Worm (Caenorhabditis elegans): Measurements from ENCODE around the gene M03E7.2.

The M03E7.2 gene

DNA sequence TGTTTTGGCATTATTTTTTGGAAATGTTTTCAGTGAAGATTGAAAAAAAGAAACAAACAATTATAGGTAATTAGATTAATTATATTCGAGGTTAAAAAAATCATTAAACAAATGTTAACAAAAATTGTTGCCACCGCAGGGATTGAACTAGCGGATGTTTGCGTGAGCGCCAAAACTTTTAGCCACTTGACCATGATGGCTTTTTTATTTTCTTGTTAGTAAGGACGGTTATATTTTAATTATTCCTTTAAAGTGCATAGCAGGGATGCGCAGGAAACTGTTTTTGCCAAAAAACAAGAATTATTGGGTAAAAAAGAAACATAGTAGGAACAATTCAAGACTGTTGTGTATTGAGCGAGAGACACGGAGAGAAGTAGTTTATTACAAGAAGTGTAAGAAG is 49.9 kb downstream of the M03E7.2 start (continued):
- TF ChIP-seq ztf-11 (tag; optimal IDR thresholded peaks at IDR 0.05) (no peak), zag-1 (tag; optimal IDR thresholded peaks at IDR 0.05) (no peak), unc-130 (GFP tag; optimal IDR thresholded peaks at IDR 0.05) (peak; percentile 43), lin-38 (GFP tag; IDR thresholded peaks at IDR 0.05) (peak; percentile 85), dmd-9 (GFP tag; IDR thresholded peaks at IDR 0.05) (no peak), fos-1 (tag; optimal IDR thresholded peaks at IDR 0.05) (no peak), nhr-102 (tag; optimal IDR thresholded peaks at IDR 0.05) (peak; percentile 56), lim-7 (GFP tag; IDR thresholded peaks at IDR 0.05) (peak; percentile 98), nhr-6 (tag; optimal IDR thresholded peaks at IDR 0.05) (no peak), Y48G9A.11 (GFP tag; IDR thresholded peaks at IDR 0.05) (peak; percentile 87), nhr-10 (tag; optimal IDR thresholded peaks at IDR 0.05) (no peak), spr-1 (tag; optimal IDR thresholded peaks at IDR 0.05) (peak; percentile 73), ceh-62 (tag; optimal IDR thresholded peaks at IDR 0.05) (no peak), dmd-8 (GFP tag; IDR thresholded peaks at IDR 0.05) (peak; percentile 84), mdl-1 (tag; optimal IDR thresholded peaks at IDR 0.05) (no peak), dmd-6 (GFP tag; IDR thresholded peaks at IDR 0.05) (peak; percentile 29), egl-43 (GFP tag; IDR thresholded peaks at IDR 0.05) (peak; percentile 86), arid-1 (GFP tag; conservative IDR thresholded peaks at IDR 0.05) (peak; percentile 95), ceh-28 (tag; optimal IDR thresholded peaks at IDR 0.05) (no peak), nhr-25 (tag; optimal IDR thresholded peaks at IDR 0.05; ENCODE audit: borderline replicate concordance, insufficient read depth) (no peak), snpc-4 (tag; optimal IDR thresholded peaks at IDR 0.05) (no peak), nhr-76 (tag; optimal IDR thresholded peaks at IDR 0.05) (no peak), nhr-11 (tag; optimal IDR thresholded peaks at IDR 0.05) (no peak), F49E8.2 (tag; optimal IDR thresholded peaks at IDR 0.05; ENCODE audit: borderline replicate concordance) (peak; percentile 81), Y105C5A.15 (GFP tag; IDR thresholded peaks at IDR 0.05) (peak; percentile 99), lin-29 (GFP tag; IDR thresholded peaks at IDR 0.05) (peak; percentile 76), lin-13 (GFP tag; optimal IDR thresholded peaks at IDR 0.05) (peak; percentile 29), pqm-1 (tag; optimal IDR thresholded peaks at IDR 0.05) (no peak), egl-27 (tag; optimal IDR thresholded peaks at IDR 0.05) (no peak), mxl-3 (GFP tag; optimal IDR thresholded peaks at IDR 0.05) (no peak), T26A8.4 (GFP tag; IDR thresholded peaks at IDR 0.05) (peak; percentile 90), F44E2.7 (GFP tag; IDR thresholded peaks at IDR 0.05) (peak; percentile 97), nhr-77 (tag; optimal IDR thresholded peaks at IDR 0.05) (no peak), jun-1 (tag; optimal IDR thresholded peaks at IDR 0.05) (no peak), unc-39 (tag; optimal IDR thresholded peaks at IDR 0.05) (no peak), set-16 (GFP tag; IDR thresholded peaks at IDR 0.05) (no peak), nhr-237 (tag; optimal IDR thresholded peaks at IDR 0.05) (no peak), rbr-2 (tag; optimal IDR thresholded peaks at IDR 0.05) (peak; percentile 19), F37D6.2 (tag; optimal IDR thresholded peaks at IDR 0.05) (no peak), nhr-42 (GFP tag; IDR thresholded peaks at IDR 0.05) (peak; percentile 70), F26F4.8 (GFP tag; conservative IDR thresholded peaks at IDR 0.05) (peak; percentile 93), aly-2 (tag; optimal IDR thresholded peaks at IDR 0.05) (no peak), lsy-2 (tag; optimal IDR thresholded peaks at IDR 0.05) (no peak), T20F7.1 (GFP tag; optimal IDR thresholded peaks at IDR 0.05) (no peak), lin-1 (GFP tag; IDR thresholded peaks at IDR 0.05) (peak; percentile 93), dpl-1 (GFP tag; optimal IDR thresholded peaks at IDR 0.05) (no peak), nhr-111 (GFP tag; optimal IDR thresholded peaks at IDR 0.05) (peak; percentile 87), saeg-2 (GFP tag; IDR thresholded peaks at IDR 0.05) (peak; percentile 47; the same call in 1 of the 2 replicates), ZK546.5 (tag; optimal IDR thresholded peaks at IDR 0.05) (no peak), tra-1 (GFP tag; IDR thresholded peaks at IDR 0.05) (peak; percentile 83), ctbp-1 (GFP tag; IDR thresholded peaks at IDR 0.05) (peak; percentile 85), madf-5 (GFP tag; IDR thresholded peaks at IDR 0.05) (peak; percentile 68 to 100; a peak in 3 of 4 replicates), attf-4 (tag; optimal IDR thresholded peaks at IDR 0.05) (no peak)

Measured in whole organism, L4 larva.